Worm (Caenorhabditis elegans): ENCODE data around the gene stn-2.
"Not testable (repeated sequence)": the region's sequence is repeated elsewhere in the genome, so short reads cannot be mapped to it uniquely, and the experiment has no call there.

- TF ChIP-seq fkh-10 (GFP tag; optimal IDR thresholded peaks at IDR 0.05); tbx-2 (tag; optimal IDR thresholded peaks at IDR 0.05); ama-1 (optimal IDR thresholded peaks at IDR 0.05); syd-9 (tag; optimal IDR thresholded peaks at IDR 0.05); hlh-8 (tag; optimal IDR thresholded peaks at IDR 0.05); gmeb-2 (tag; optimal IDR thresholded peaks at IDR 0.05); elt-4 (tag; optimal IDR thresholded peaks at IDR 0.05); pqm-1 (tag; optimal IDR thresholded peaks at IDR 0.05): not testable (repeated sequence)
Observed at ce11 chrX:7664819-7665218, 15.6 kb downstream of the stn-2 start, which contains the start of gene dhs-29.
